Fruit fly (Drosophila melanogaster) Kc167 (cell line): ENCODE data around the gene CG1578.

ENCODE experiments used
- Myc ChIP-seq: fragments of >200 bp; optimal IDR thresholded peaks from 2 replicates; lab custom pipeline; 2017; ENCODE audit warnings: missing external identifiers
- Sin3A ChIP-seq: fragments of >200 bp; optimal IDR thresholded peaks from 2 replicates; lab custom pipeline; 2018; ENCODE audit warnings: missing external identifiers
- h ChIP-seq: fragments of >200 bp; optimal IDR thresholded peaks from 3 replicates; lab custom pipeline; 2018; ENCODE audit warnings: missing external identifiers
- insv ChIP-seq: fragments of >200 bp; optimal IDR thresholded peaks from 3 replicates; lab custom pipeline; 2018; ENCODE audit warnings: missing external identifiers
- psq ChIP-seq: fragments of >200 bp; optimal IDR thresholded peaks from 2 replicates; lab custom pipeline; 2017; ENCODE audit warnings: missing external identifiers
- ttk ChIP-seq: sonication (Bioruptor generic); optimal IDR thresholded peaks from 2 replicates; lab custom pipeline; 2017; ENCODE audit warnings: missing external identifiers

Gene CG1578

dm6 chrX:11841702-11842378, 25.5 kb upstream of the CG1578 start:
- TF ChIP-seq Myc (lab: Kevin White, UChicago) = no peak
- TF ChIP-seq Sin3A (lab: Kevin White, UChicago) = no peak
- no peak for TF ChIP-seq insv (lab: Kevin White, UChicago)
- TF ChIP-seq psq (lab: Kevin White, UChicago) = no peak
- TF ChIP-seq ttk = no peak
- no peak for TF ChIP-seq h

- TF ChIP-seq ttk = no peak
- TF ChIP-seq Sin3A (lab: Kevin White, UChicago) = no peak
- TF ChIP-seq insv (lab: Kevin White, UChicago) = no peak
- TF ChIP-seq Myc (lab: Kevin White, UChicago) = no peak
- TF ChIP-seq h = no peak
- no peak for TF ChIP-seq psq (lab: Kevin White, UChicago)
Observed at dm6 chrX:11839308-11839707, 23.0 kb upstream of the CG1578 start, which contains the start of gene Cyp28c1. TSS of gene Cyp28c1 (plus strand) at chrX:11839608.

- TF ChIP-seq h = no peak
- TF ChIP-seq psq (lab: Kevin White, UChicago) = no peak
- no peak for TF ChIP-seq Sin3A (lab: Kevin White, UChicago)
- no peak for TF ChIP-seq ttk
- TF ChIP-seq insv (lab: Kevin White, UChicago) = no peak
- no peak for TF ChIP-seq Myc (lab: Kevin White, UChicago)
Observed at dm6 chrX:11837926-11838325, 21.6 kb upstream of the CG1578 start, which contains the start of gene CG15741. TSS of gene CG15741 (minus strand) at chrX:11838026.

dm6 chrX:11828336-11829007, 12.1 kb upstream of the CG1578 start:
- TF ChIP-seq h = no peak
- no peak for TF ChIP-seq Myc (lab: Kevin White, UChicago)
- no peak for TF ChIP-seq Sin3A (lab: Kevin White, UChicago)
- TF ChIP-seq ttk = no peak
- no peak for TF ChIP-seq psq (lab: Kevin White, UChicago)
- TF ChIP-seq insv (lab: Kevin White, UChicago) = no peak

dm6 chrX:11823003-11823402, 6.7 kb upstream of the CG1578 start:
- TF ChIP-seq Myc (lab: Kevin White, UChicago) (no peak), ttk (no peak), psq (lab: Kevin White, UChicago) (no peak), insv (lab: Kevin White, UChicago) (no peak), Sin3A (lab: Kevin White, UChicago) (no peak), h (no peak)

dm6 chrX:11821946-11822345, 5.6 kb upstream of the CG1578 start:
- TF ChIP-seq ttk (no peak), psq (lab: Kevin White, UChicago) (no peak), insv (lab: Kevin White, UChicago) (no peak), Sin3A (lab: Kevin White, UChicago) (no peak), h (no peak), Myc (lab: Kevin White, UChicago) (no peak)

- TF ChIP-seq Sin3A (lab: Kevin White, UChicago) (no peak), ttk (no peak)
Observed at dm6 chrX:11820284-11821075, 4.1 kb upstream of the CG1578 start.

- TF ChIP-seq Sin3A (lab: Kevin White, UChicago) = no peak
- TF ChIP-seq Myc (lab: Kevin White, UChicago) = no peak
- TF ChIP-seq ttk = no peak
- no peak for TF ChIP-seq h
- TF ChIP-seq insv (lab: Kevin White, UChicago) = no peak
- no peak for TF ChIP-seq psq (lab: Kevin White, UChicago)
Observed at dm6 chrX:11819241-11819862, 3.0 kb upstream of the CG1578 start.

- TF ChIP-seq psq (lab: Kevin White, UChicago) = no peak
- no peak for TF ChIP-seq h
- no peak for TF ChIP-seq ttk
- no peak for TF ChIP-seq Myc (lab: Kevin White, UChicago)
- TF ChIP-seq insv (lab: Kevin White, UChicago) = no peak
- TF ChIP-seq Sin3A (lab: Kevin White, UChicago) = no peak
Observed at dm6 chrX:11818767-11819089, 2.4 kb upstream of the CG1578 start.

- TF ChIP-seq h = no peak
- TF ChIP-seq Sin3A (lab: Kevin White, UChicago) = no peak
- TF ChIP-seq ttk = no peak
- no peak for TF ChIP-seq insv (lab: Kevin White, UChicago)
- TF ChIP-seq psq (lab: Kevin White, UChicago) = no peak
- TF ChIP-seq Myc (lab: Kevin White, UChicago) = no peak
Observed at dm6 chrX:11818047-11818766, 1.9 kb upstream of the CG1578 start.
